Fruit fly (Drosophila melanogaster): ENCODE data around the gene CG9853.

CG9853 gene

dm6 chr3R:4446455-4447224, 44.8 kb upstream of the CG9853 start (continued):
- TF ChIP-seq CG15479 (GFP tag; optimal IDR thresholded peaks at IDR 0.05), result peak; percentile 12

- TF ChIP-seq CG6272 (GFP tag; IDR thresholded peaks at IDR 0.05) (no peak), CG18599 (GFP tag; optimal IDR thresholded peaks at IDR 0.05) (no peak), wek (GFP tag; optimal IDR thresholded peaks at IDR 0.05) (peak; percentile 37), HLH4C (GFP tag; IDR thresholded peaks at IDR 0.05; ENCODE audit: partially characterized antibody) (peak; percentile 68), GATAe (GFP tag; conservative IDR thresholded peaks at IDR 0.05) (0 out of 2 replicates have a peak, but pooled peaks have one; percentile 36), mld (GFP tag; IDR thresholded peaks at IDR 0.05; ENCODE audit: partially characterized antibody) (0 out of 3 replicates have a peak, but pooled peaks have one; percentile 42), Fer1 (GFP tag; optimal IDR thresholded peaks at IDR 0.05) (peak; percentile 31), CG13287 (GFP tag; IDR thresholded peaks at IDR 0.05; ENCODE audit: partially characterized antibody) (peak; percentile 8; the same call in 1 of the 2 replicates), CG8290 (GFP tag; optimal IDR thresholded peaks at IDR 0.05) (no peak), CG8290 (tag; optimal IDR thresholded peaks at IDR 0.05) (no peak), CG3163 (GFP tag; optimal IDR thresholded peaks at IDR 0.05) (no peak), bbx (GFP tag; IDR thresholded peaks at IDR 0.05; ENCODE audit: partially characterized antibody) (peak; percentile 51; the same call in 1 of the 2 replicates), CG15479 (GFP tag; optimal IDR thresholded peaks at IDR 0.05) (peak; percentile 83), CG1647 (GFP tag; optimal IDR thresholded peaks at IDR 0.05) (no peak), az2 (GFP tag; optimal IDR thresholded peaks at IDR 0.05) (no peak), sug (tag; optimal IDR thresholded peaks at IDR 0.05) (peak; percentile 16), otp (GFP tag; IDR thresholded peaks at IDR 0.05) (no peak), CG32532 (GFP tag; IDR thresholded peaks at IDR 0.05) (no peak), knrl (GFP tag; IDR thresholded peaks at IDR 0.05; ENCODE audit: partially characterized antibody) (no peak), CG34376 (GFP tag; optimal IDR thresholded peaks at IDR 0.05) (peak; percentile 1), crol (GFP tag; IDR thresholded peaks at IDR 0.05) (no peak), CG12769 (tag; optimal IDR thresholded peaks at IDR 0.05) (no peak), Scr (GFP tag; IDR thresholded peaks at IDR 0.05; ENCODE audit: partially characterized antibody) (peak; percentile 27; the same call in 1 of the 2 replicates), Pdp1 (GFP tag; optimal IDR thresholded peaks at IDR 0.05) (peak in 1 of 2 experiments; percentile 69), Hey (tag; optimal IDR thresholded peaks at IDR 0.05) (peak; percentile 98), CG2202 (tag; optimal IDR thresholded peaks at IDR 0.05) (no peak), CG14014 (GFP tag; IDR thresholded peaks at IDR 0.05) (no peak), Usf (GFP tag; optimal IDR thresholded peaks at IDR 0.05) (no peak), D19B (GFP tag; optimal IDR thresholded peaks at IDR 0.05) (peak; percentile 24), CG1792 (GFP tag; optimal IDR thresholded peaks at IDR 0.05) (no peak), CG10209 (GFP tag; optimal IDR thresholded peaks at IDR 0.05) (no peak), pb (GFP tag; optimal IDR thresholded peaks at IDR 0.05) (no peak), mirr (GFP tag; optimal IDR thresholded peaks at IDR 0.05) (peak; percentile 68), pros (GFP tag; optimal IDR thresholded peaks at IDR 0.05) (no peak), kay (GFP tag; optimal IDR thresholded peaks at IDR 0.05) (no peak), amos (GFP tag; IDR thresholded peaks at IDR 0.05; ENCODE audit: partially characterized antibody) (peak; percentile 44; the same call in 1 of the 2 replicates), Hmr (GFP tag; optimal IDR thresholded peaks at IDR 0.05) (no peak), CG6254 (GFP tag; optimal IDR thresholded peaks at IDR 0.05) (no peak), grn (GFP tag; optimal IDR thresholded peaks at IDR 0.05) (peak; percentile 60), nerfin-2 (GFP tag; IDR thresholded peaks at IDR 0.05; ENCODE audit: partially characterized antibody) (peak; percentile 42; the same call in 1 of the 2 replicates), CG3065 (GFP tag; optimal IDR thresholded peaks at IDR 0.05) (no peak), Bgb (GFP tag; IDR thresholded peaks at IDR 0.05; ENCODE audit: partially characterized antibody) (peak; percentile 62; the same call in 1 of the 2 replicates), MTF-1 (GFP tag; optimal IDR thresholded peaks at IDR 0.05; ENCODE audit: borderline replicate concordance) (no peak), CG14860 (GFP tag; IDR thresholded peaks at IDR 0.05; ENCODE audit: partially characterized antibody) (peak; percentile 37; the same call in 1 of the 3 replicates), Drgx (GFP tag; IDR thresholded peaks at IDR 0.05) (no peak)
These were observed 43.3 kb upstream of the CG9853 start for dm6 chr3R:4445083-4445482.

Data from whole organism, embryonic.